Fruit fly (Drosophila melanogaster) whole organism, prepupa: ENCODE results near the gene unc-13-4A.

Source experiments
- CG10631 ChIP-seq: fragments of 200-800 bp; sonication (Bioruptor generic); optimal IDR thresholded peaks from 2 replicates; lab custom pipeline; 2016; ENCODE audit warnings: missing biosample characterization, missing genetic modification characterization
- CG10669 ChIP-seq: fragments of 200-800 bp; sonication (Bioruptor generic); optimal IDR thresholded peaks from 3 replicates; lab custom pipeline; 2018; ENCODE audit warnings: missing biosample characterization, mild to moderate bottlenecking, missing genetic modification characterization, moderate library complexity
- CG15336 ChIP-seq: fragments of 200-800 bp; sonication (Bioruptor generic); IDR thresholded peaks from 2 replicates; pipeline ENCODE4 v1.3.6; 2022; ENCODE audit warnings: missing biosample characterization, missing genetic modification characterization
- CG1621 ChIP-seq: fragments of 200-800 bp; sonication (Bioruptor generic); optimal IDR thresholded peaks from 3 replicates; lab custom pipeline; 2018; ENCODE audit warnings: missing biosample characterization, mild to moderate bottlenecking, missing genetic modification characterization
- CG3032 ChIP-seq: fragments of 200-800 bp; optimal IDR thresholded peaks from 2 replicates; lab custom pipeline; 2019; ENCODE audit warnings: missing biosample characterization, mild to moderate bottlenecking, missing genetic modification characterization, moderate library complexity
- CG31627 ChIP-seq: fragments of 200-800 bp; sonication (Bioruptor generic); optimal IDR thresholded peaks from 3 replicates; lab custom pipeline; 2016; ENCODE audit warnings: missing biosample characterization, missing genetic modification characterization
- CG32006 ChIP-seq: fragments of 200-800 bp; sonication (Bioruptor generic); optimal IDR thresholded peaks from 3 replicates; lab custom pipeline; 2017; ENCODE audit warnings: missing biosample characterization, mild to moderate bottlenecking, missing genetic modification characterization
- CG3919 ChIP-seq: fragments of 200-800 bp; sonication (Bioruptor generic); optimal IDR thresholded peaks from 3 replicates; lab custom pipeline; 2016; ENCODE audit warnings: missing biosample characterization, missing genetic modification characterization
- CG6163 ChIP-seq: fragments of 200-800 bp; sonication (Bioruptor generic); IDR thresholded peaks from 3 replicates; pipeline ENCODE4 v1.3.6; 2022; ENCODE audit warnings: missing biosample characterization, missing genetic modification characterization
- CG6276 ChIP-seq: fragments of 200-800 bp; sonication (Bioruptor generic); optimal IDR thresholded peaks from 2 replicates; lab custom pipeline; 2017; ENCODE audit warnings: missing biosample characterization, mild to moderate bottlenecking, missing genetic modification characterization
- CG6792 ChIP-seq: fragments of 200-800 bp; sonication (Bioruptor generic); optimal IDR thresholded peaks from 3 replicates; lab custom pipeline; 2016; ENCODE audit warnings: missing biosample characterization, missing genetic modification characterization
- CG6808 ChIP-seq: fragments of 200-800 bp; sonication (Bioruptor generic); optimal IDR thresholded peaks from 3 replicates; lab custom pipeline; 2017; ENCODE audit warnings: missing biosample characterization, missing genetic modification characterization, mild to moderate bottlenecking, moderate library complexity, missing genetic modification reagents
- CG6854 ChIP-seq: fragments of 200-800 bp; sonication (Bioruptor generic); optimal IDR thresholded peaks from 2 replicates; lab custom pipeline; 2017; ENCODE audit warnings: missing biosample characterization, mild to moderate bottlenecking, missing genetic modification characterization
- CG8119 ChIP-seq: fragments of 200-800 bp; sonication (Bioruptor generic); IDR thresholded peaks from 3 replicates; pipeline ENCODE4 v1.3.6; 2022; ENCODE audit warnings: missing biosample characterization, missing genetic modification characterization
- CG8319 ChIP-seq: fragments of 200-800 bp; sonication (Bioruptor generic); optimal IDR thresholded peaks from 3 replicates; lab custom pipeline; 2016; ENCODE audit warnings: missing biosample characterization, missing genetic modification characterization
- CG9139 ChIP-seq: fragments of 200-800 bp; sonication (Bioruptor generic); optimal IDR thresholded peaks from 3 replicates; lab custom pipeline; 2017; ENCODE audit warnings: missing biosample characterization, mild to moderate bottlenecking, missing genetic modification characterization
- Eip75B ChIP-seq: fragments of 200-800 bp; sonication (Bioruptor generic); optimal IDR thresholded peaks from 3 replicates; lab custom pipeline; 2016; ENCODE audit warnings: missing biosample characterization, missing genetic modification characterization
- Eip78C ChIP-seq: fragments of 200-800 bp; sonication (Bioruptor generic); peaks from one replicate; lab custom pipeline; 2016; ENCODE audit warnings: missing biosample characterization, missing genetic modification characterization
- Eip93F ChIP-seq: fragments of 200-800 bp; sonication (Bioruptor generic); optimal IDR thresholded peaks from 2 replicates; lab custom pipeline; 2016; ENCODE audit warnings: missing biosample characterization, mild to moderate bottlenecking, missing genetic modification characterization
- Hr39 ChIP-seq: fragments of 200-800 bp; sonication (Bioruptor generic); optimal IDR thresholded peaks from 2 replicates; lab custom pipeline; 2016; ENCODE audit warnings: missing biosample characterization, missing genetic modification characterization
- Hr4 ChIP-seq: fragments of 200-800 bp; sonication (Bioruptor generic); optimal IDR thresholded peaks from 3 replicates; lab custom pipeline; 2016; ENCODE audit warnings: missing biosample characterization, missing genetic modification characterization
- Lpt ChIP-seq: fragments of 200-800 bp; sonication (Bioruptor generic); optimal IDR thresholded peaks from 3 replicates; lab custom pipeline; 2016; ENCODE audit warnings: missing biosample characterization, missing genetic modification characterization
- Smox ChIP-seq: fragments of 200-800 bp; sonication (Bioruptor generic); optimal IDR thresholded peaks from 3 replicates; lab custom pipeline; 2016; ENCODE audit warnings: missing biosample characterization, missing genetic modification characterization
- Sox102F ChIP-seq: fragments of 200-800 bp; sonication (Bioruptor generic); optimal IDR thresholded peaks from 2 replicates; lab custom pipeline; 2016; ENCODE audit warnings: missing biosample characterization, mild to moderate bottlenecking, missing genetic modification characterization
- Sox14 ChIP-seq: fragments of 200-800 bp; sonication (Bioruptor generic); optimal IDR thresholded peaks from 3 replicates; lab custom pipeline; 2016; ENCODE audit warnings: missing biosample characterization, missing genetic modification characterization
- Sox15 ChIP-seq: fragments of 200-800 bp; sonication (Bioruptor generic); optimal IDR thresholded peaks from 3 replicates; lab custom pipeline; 2016; ENCODE audit warnings: missing biosample characterization, missing genetic modification characterization
- achi ChIP-seq: fragments of 200-800 bp; sonication (Bioruptor generic); optimal IDR thresholded peaks from 3 replicates; lab custom pipeline; 2016; ENCODE audit warnings: missing biosample characterization, missing genetic modification characterization
- cyc ChIP-seq: fragments of 200-800 bp; sonication (Bioruptor generic); optimal IDR thresholded peaks from 3 replicates; lab custom pipeline; 2016; ENCODE audit warnings: missing biosample characterization, missing genetic modification characterization
- dac ChIP-seq: fragments of 200-800 bp; sonication (Bioruptor generic); optimal IDR thresholded peaks from 2 replicates; lab custom pipeline; 2017; ENCODE audit warnings: missing biosample characterization, mild to moderate bottlenecking, missing genetic modification characterization
- dsx ChIP-seq: fragments of 200-800 bp; optimal IDR thresholded peaks from 3 replicates; lab custom pipeline; 2019; ENCODE audit warnings: missing biosample characterization, mild to moderate bottlenecking, missing genetic modification characterization, moderate library complexity; ENCODE audit not compliant: poor library complexity, severe bottlenecking
- eg ChIP-seq: fragments of 200-800 bp; sonication (Bioruptor generic); IDR thresholded peaks from 3 replicates; pipeline ENCODE4 v1.3.6; 2022; ENCODE audit warnings: missing biosample characterization, missing genetic modification characterization
- esn ChIP-seq: fragments of 200-800 bp; sonication (Bioruptor generic); optimal IDR thresholded peaks from 2 replicates; lab custom pipeline; 2016; ENCODE audit warnings: missing biosample characterization, mild to moderate bottlenecking, missing genetic modification characterization, moderate library complexity
- fkh ChIP-seq: fragments of 200-800 bp; sonication (Bioruptor generic); optimal IDR thresholded peaks from 3 replicates; lab custom pipeline; 2017; ENCODE audit warnings: missing biosample characterization, mild to moderate bottlenecking, missing genetic modification characterization, moderate library complexity
- lz ChIP-seq: fragments of 200-800 bp; sonication (Bioruptor generic); optimal IDR thresholded peaks from 3 replicates; lab custom pipeline; 2016; ENCODE audit warnings: missing biosample characterization, missing genetic modification characterization
- net ChIP-seq: fragments of 200-800 bp; sonication (Bioruptor generic); optimal IDR thresholded peaks from 3 replicates; lab custom pipeline; 2016; ENCODE audit warnings: missing biosample characterization, missing genetic modification characterization
- salr ChIP-seq, 2 experiments: fragments of 200-800 bp; sonication (Bioruptor generic); optimal IDR thresholded peaks; 3 replicates each; lab custom pipeline; 2016 to 2018; ENCODE audit warnings: missing biosample characterization in 2 of 2, missing genetic modification characterization in 2 of 2, mild to moderate bottlenecking in 1 of 2
- ss ChIP-seq, 2 experiments: fragments of 200-800 bp; sonication (Bioruptor generic); optimal IDR thresholded peaks; 2 replicates in 1 of 2; 3 replicates in 1 of 2; lab custom pipeline; 2017 to 2018; ENCODE audit warnings: mild to moderate bottlenecking in 2 of 2, missing biosample characterization in 2 of 2, missing genetic modification characterization in 2 of 2, moderate library complexity in 1 of 2
- svp ChIP-seq: fragments of 200-800 bp; sonication (Bioruptor generic); peaks from one replicate; lab custom pipeline; 2016; ENCODE audit warnings: missing biosample characterization, missing genetic modification characterization
- topi ChIP-seq: fragments of 200-800 bp; sonication (Bioruptor generic); optimal IDR thresholded peaks from 3 replicates; lab custom pipeline; 2016; ENCODE audit warnings: missing biosample characterization, missing genetic modification characterization

Gene unc-13-4A

dm6 chr3L:7349311-7349710 lies 36.6 kb upstream of the unc-13-4A start:
- peak; percentile 79 for TF ChIP-seq fkh
- TF ChIP-seq dac, result no peak

- TF ChIP-seq Eip78C (GFP tag; lab: Kevin White, UChicago) (peak; percentile 52), Eip93F (GFP tag; lab: Kevin White, UChicago) (peak; percentile 63), Eip75B (GFP tag; lab: Kevin White, UChicago) (peak; percentile 54), CG3919 (GFP tag; lab: Kevin White, UChicago) (peak; percentile 38), CG6808 (GFP tag; lab: Kevin White, UChicago) (no peak), Sox14 (GFP tag; lab: Kevin White, UChicago) (peak; percentile 41), cyc (peak; percentile 23), eg (no peak; the same call in 2 of the 3 replicates), ss (GFP tag; optimal IDR thresholded peaks at IDR 0.05; lab: Kevin White, UChicago) (peak; percentile 67 to 90), achi (GFP tag; lab: Kevin White, UChicago) (peak; percentile 1), topi (GFP tag; lab: Kevin White, UChicago) (peak; percentile 38), fkh (peak; percentile 74), CG15336 (GFP tag; lab: Robert Waterston, UW) (no peak), CG1621 (tag; lab: Kevin White, UChicago) (peak; percentile 35), CG9139 (GFP tag; lab: Kevin White, UChicago) (peak; percentile 33), CG8119 (GFP tag; lab: Robert Waterston, UW) (peak; percentile 52; the same call in 1 of the 3 replicates), Lpt (GFP tag; lab: Kevin White, UChicago) (no peak), Sox15 (GFP tag; lab: Kevin White, UChicago) (no peak), dsx (GFP tag; lab: Kevin White, UChicago) (peak; percentile 37), CG31627 (GFP tag; lab: Kevin White, UChicago) (peak; percentile 50), esn (GFP tag; lab: Kevin White, UChicago) (peak; percentile 66), CG32006 (GFP tag; lab: Kevin White, UChicago) (peak; percentile 15), CG3032 (peak; percentile 33), Sox102F (GFP tag; lab: Kevin White, UChicago) (no peak), lz (GFP tag; lab: Kevin White, UChicago) (peak; percentile 66), CG6792 (peak; percentile 5), Smox (GFP tag; lab: Kevin White, UChicago) (no peak), CG6854 (GFP tag; lab: Kevin White, UChicago) (peak; percentile 65), CG10631 (GFP tag; lab: Kevin White, UChicago) (peak; percentile 60), svp (no peak), Hr39 (GFP tag; lab: Kevin White, UChicago) (peak; percentile 31)
- TF ChIP-seq, all 60 proteins: peak for 23
Observed at dm6 chr3L:7347984-7348631, 35.4 kb upstream of the unc-13-4A start, which contains the start of the genes Srp19 and qm. Srp19 (minus strand) TSS chr3L:7348034. qm (plus strand) TSS chr3L:7348313.

- TF ChIP-seq esn (GFP tag; lab: Kevin White, UChicago) (no peak), Sox102F (GFP tag; lab: Kevin White, UChicago) (no peak), CG3919 (GFP tag; lab: Kevin White, UChicago) (no peak), CG6163 (GFP tag; lab: Robert Waterston, UW) (no peak), CG8319 (no peak), CG1621 (tag; lab: Kevin White, UChicago) (no peak), ss (GFP tag; optimal IDR thresholded peaks at IDR 0.05; lab: Kevin White, UChicago) (no peak), CG10669 (GFP tag; lab: Kevin White, UChicago) (no peak), CG6276 (GFP tag; lab: Kevin White, UChicago) (no peak), salr (GFP tag; optimal IDR thresholded peaks at IDR 0.05; lab: Kevin White, UChicago) (no peak), CG15336 (GFP tag; lab: Robert Waterston, UW) (no peak), svp (no peak), Hr4 (no peak), dac (no peak), CG9139 (GFP tag; lab: Kevin White, UChicago) (no peak), net (GFP tag; lab: Kevin White, UChicago) (no peak)
- TF ChIP-seq, all 60 proteins: peak for 0
Observed at dm6 chr3L:7346951-7347350, 34.3 kb upstream of the unc-13-4A start, which contains the start of gene CG14834. CG14834 (minus strand) TSS chr3L:7347123.
